Fruit fly (Drosophila melanogaster) whole organism, pupa: ENCODE results near the gene CG9192.

Experiments
- CG10348 ChIP-seq: fragments of 200-800 bp; sonication (Bioruptor generic); IDR thresholded peaks from 2 replicates; pipeline ENCODE4 v1.3.6; 2022; ENCODE audit warnings: missing biosample characterization, missing genetic modification characterization
- CG12605 ChIP-seq: fragments of 200-800 bp; sonication (Bioruptor generic); IDR thresholded peaks from 2 replicates; pipeline ENCODE4 v1.3.6; 2022; ENCODE audit warnings: missing biosample characterization, missing genetic modification characterization
- CG13204 ChIP-seq: fragments of 200-800 bp; sonication (Bioruptor generic); optimal IDR thresholded peaks from 2 replicates; lab custom pipeline; 2018; ENCODE audit warnings: missing biosample characterization, mild to moderate bottlenecking, missing genetic modification characterization, moderate library complexity
- CG14655 ChIP-seq: fragments of 200-800 bp; sonication (Bioruptor generic); optimal IDR thresholded peaks from 3 replicates; lab custom pipeline; 2017; ENCODE audit warnings: mild to moderate bottlenecking, missing biosample characterization, missing genetic modification reagents, missing genetic modification characterization
- CG15710 ChIP-seq: fragments of 200-800 bp; sonication (Bioruptor generic); optimal IDR thresholded peaks from 2 replicates; lab custom pipeline; 2018; ENCODE audit warnings: missing biosample characterization, mild to moderate bottlenecking, missing genetic modification characterization, moderate library complexity
- CG17806 ChIP-seq: fragments of 200-800 bp; sonication (Bioruptor generic); optimal IDR thresholded peaks from 2 replicates; lab custom pipeline; 2018; ENCODE audit warnings: missing biosample characterization, mild to moderate bottlenecking, missing genetic modification characterization, moderate library complexity
- CG32121 ChIP-seq: fragments of 200-800 bp; sonication (Bioruptor generic); IDR thresholded peaks from 2 replicates; pipeline ENCODE4 v1.3.6; 2022; ENCODE audit warnings: missing biosample characterization, missing genetic modification characterization
- CG34367 ChIP-seq: fragments of 200-800 bp; sonication (Bioruptor generic); optimal IDR thresholded peaks from 2 replicates; lab custom pipeline; 2018; ENCODE audit warnings: missing biosample characterization, mild to moderate bottlenecking, missing genetic modification characterization
- CG4496 ChIP-seq: fragments of 200-800 bp; sonication (Bioruptor generic); IDR thresholded peaks from 3 replicates; pipeline ENCODE4 v1.3.6; 2022; ENCODE audit warnings: missing biosample characterization, missing genetic modification characterization
- CG8159 ChIP-seq: fragments of 200-800 bp; sonication (Bioruptor generic); optimal IDR thresholded peaks from 3 replicates; lab custom pipeline; 2018; ENCODE audit warnings: missing biosample characterization, mild to moderate bottlenecking, missing genetic modification characterization, moderate library complexity
- CG8301 ChIP-seq: fragments of 200-800 bp; sonication (Bioruptor generic); optimal IDR thresholded peaks from 2 replicates; lab custom pipeline; 2018; ENCODE audit warnings: missing biosample characterization, mild to moderate bottlenecking, missing genetic modification characterization
- CG9948 ChIP-seq: fragments of 200-800 bp; sonication (Bioruptor generic); optimal IDR thresholded peaks from 2 replicates; lab custom pipeline; 2018; ENCODE audit warnings: missing biosample characterization, mild to moderate bottlenecking, missing genetic modification characterization, moderate library complexity
- D1 ChIP-seq: fragments of 200-800 bp; sonication (Bioruptor generic); optimal IDR thresholded peaks from 2 replicates; lab custom pipeline; 2018; ENCODE audit warnings: missing biosample characterization, mild to moderate bottlenecking, missing genetic modification characterization, moderate library complexity
- EcR ChIP-seq: fragments of 200-800 bp; sonication (Bioruptor generic); optimal IDR thresholded peaks from 3 replicates; lab custom pipeline; 2019; ENCODE audit warnings: missing biosample characterization, missing genetic modification characterization, mild to moderate bottlenecking, moderate library complexity, missing genetic modification reagents
- Ets98B ChIP-seq: fragments of 200-800 bp; sonication (Bioruptor generic); IDR thresholded peaks from 2 replicates; pipeline ENCODE4 v1.3.6; 2022; ENCODE audit warnings: missing biosample characterization, missing genetic modification characterization
- Pif1A ChIP-seq: fragments of 200-800 bp; sonication (Bioruptor generic); optimal IDR thresholded peaks from 3 replicates; lab custom pipeline; 2016; ENCODE audit warnings: missing biosample characterization, missing genetic modification characterization
- Pif1B ChIP-seq: fragments of 200-800 bp; sonication (Bioruptor generic); optimal IDR thresholded peaks from 3 replicates; lab custom pipeline; 2016; ENCODE audit warnings: missing biosample characterization, missing genetic modification characterization
- Snoo ChIP-seq: fragments of 200-800 bp; sonication (Bioruptor generic); optimal IDR thresholded peaks from 3 replicates; lab custom pipeline; 2017; ENCODE audit warnings: missing biosample characterization, mild to moderate bottlenecking, missing genetic modification characterization, inconsistent platforms
- fd96Ca ChIP-seq: fragments of 200-800 bp; sonication (Bioruptor generic); IDR thresholded peaks from 3 replicates; pipeline ENCODE4 v1.3.6; 2022; ENCODE audit warnings: missing biosample characterization, missing genetic modification characterization
- gl ChIP-seq: fragments of 200-800 bp; sonication (Bioruptor generic); optimal IDR thresholded peaks from 2 replicates; lab custom pipeline; 2018; ENCODE audit warnings: missing biosample characterization, mild to moderate bottlenecking, missing genetic modification characterization
- rn ChIP-seq: fragments of 200-800 bp; sonication (Bioruptor generic); IDR thresholded peaks from 2 replicates; pipeline ENCODE4 v1.3.6; 2022; ENCODE audit warnings: missing biosample characterization, missing genetic modification characterization

CG9192 gene

DNA sequence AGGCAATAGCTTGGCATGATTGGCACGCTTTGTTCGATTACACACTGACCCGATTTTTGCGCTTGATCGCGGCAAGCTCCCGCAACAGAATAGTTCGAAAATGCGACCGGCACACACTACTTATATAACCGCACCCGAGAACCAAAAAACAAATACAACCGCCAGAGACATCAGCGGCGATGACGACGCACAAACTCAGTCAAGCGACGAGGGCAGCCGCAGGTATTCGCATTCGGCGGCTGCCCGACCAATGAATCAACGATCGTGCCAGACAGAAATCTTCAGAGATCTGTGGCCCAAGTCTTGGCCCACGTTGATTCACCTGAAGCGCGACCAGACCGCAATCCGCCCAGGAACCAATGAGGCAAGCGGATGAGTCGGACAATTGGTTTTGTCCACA, at the start of gene CG9192:
Gene CG9192, minus strand, starts transcription at position 101 of the 400 bp plus-strand sequence.
- TF ChIP-seq CG14655 (GFP tag; lab: Kevin White, UChicago) (no peak), CG8301 (tag; lab: Kevin White, UChicago) (no peak), CG15710 (no peak), fd96Ca (GFP tag; lab: Robert Waterston, UW) (no peak), Snoo (tag; lab: Kevin White, UChicago) (no peak), CG9948 (tag; lab: Kevin White, UChicago) (no peak), CG4496 (no peak), CG34367 (tag; lab: Kevin White, UChicago) (no peak), CG12605 (GFP tag; lab: Robert Waterston, UW) (no peak), Ets98B (GFP tag; lab: Robert Waterston, UW) (no peak), CG17806 (tag; lab: Kevin White, UChicago) (no peak), CG13204 (no peak), rn (GFP tag; lab: Robert Waterston, UW) (no peak)

DNA sequence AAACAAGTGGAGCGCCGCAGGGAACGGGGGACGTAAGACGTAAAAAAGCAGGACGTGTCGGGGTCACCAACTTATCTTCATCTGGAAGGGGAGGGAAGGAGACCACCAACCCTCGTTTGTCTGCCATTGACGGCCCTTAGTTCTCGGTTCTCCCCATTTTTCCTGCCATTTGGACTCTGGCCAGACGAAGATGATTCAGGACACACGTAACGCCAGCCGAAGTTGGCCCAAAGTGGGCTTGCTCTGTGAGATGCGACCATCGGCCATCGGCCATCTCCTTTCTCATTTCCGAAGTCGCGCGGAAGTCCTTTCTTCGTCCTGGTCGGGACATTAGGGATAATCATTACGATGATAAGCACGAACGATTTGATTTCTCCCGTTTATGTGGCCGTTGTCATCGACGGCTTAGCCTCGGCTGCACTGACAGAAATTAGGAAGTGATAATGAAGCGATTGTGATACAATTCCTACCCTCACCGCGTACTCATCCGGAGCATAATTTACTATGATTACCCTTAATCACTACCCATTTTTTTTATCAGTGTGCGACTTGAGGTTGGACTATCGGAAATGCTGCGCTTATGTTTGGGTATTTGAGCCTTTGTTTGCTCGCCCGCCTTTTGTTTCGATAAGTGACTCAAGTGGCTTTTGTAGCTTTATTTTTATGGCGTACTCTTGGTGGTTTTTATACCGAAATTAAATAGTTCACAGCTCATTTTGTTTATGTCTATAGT, 42.9 kb upstream of the CG9192 start:
- TF ChIP-seq CG12605 (GFP tag; lab: Robert Waterston, UW) (no peak), CG8301 (tag; lab: Kevin White, UChicago) (no peak), CG10348 (GFP tag; lab: Robert Waterston, UW) (no peak), Ets98B (GFP tag; lab: Robert Waterston, UW) (no peak), CG9948 (tag; lab: Kevin White, UChicago) (no peak), gl (tag; lab: Kevin White, UChicago) (no peak), CG17806 (tag; lab: Kevin White, UChicago) (no peak), Pif1B (GFP tag; lab: Kevin White, UChicago) (no peak), Pif1A (GFP tag; lab: Kevin White, UChicago) (no peak), EcR (GFP tag; lab: Kevin White, UChicago) (no peak), Snoo (tag; lab: Kevin White, UChicago) (no peak), CG13204 (no peak), CG14655 (GFP tag; lab: Kevin White, UChicago) (no peak), CG32121 (no peak)
- TF ChIP-seq, all 21 proteins: peak for 0

DNA sequence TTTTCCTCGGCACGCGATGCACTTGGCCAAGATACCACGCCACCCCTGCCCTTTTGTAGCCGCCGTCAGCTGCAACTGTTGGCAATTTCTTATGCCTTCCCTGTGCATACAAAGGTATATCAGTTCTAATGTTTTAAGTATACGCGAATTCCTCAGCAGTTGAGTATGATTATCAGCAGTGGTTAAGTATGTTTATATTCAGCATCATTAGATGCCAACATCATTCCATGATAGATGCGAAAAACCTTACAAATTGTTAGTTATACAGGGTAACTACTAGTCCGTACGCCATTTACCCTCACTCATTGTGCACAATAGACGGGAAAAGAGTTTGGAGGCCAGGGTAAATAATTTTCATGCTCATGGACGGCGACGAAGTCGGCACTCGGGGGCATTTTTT, 41.6 kb upstream of the CG9192 start:
- TF ChIP-seq Pif1B (GFP tag; lab: Kevin White, UChicago) (no peak), CG15710 (peak; percentile 48), CG4496 (peak; percentile 40; the same call in 1 of the 3 replicates), CG10348 (GFP tag; lab: Robert Waterston, UW) (no peak), CG14655 (GFP tag; lab: Kevin White, UChicago) (peak; percentile 3), D1 (tag; lab: Kevin White, UChicago) (no peak), rn (GFP tag; lab: Robert Waterston, UW) (0 out of 2 replicates have a peak, but pooled peaks have one; percentile 29), CG12605 (GFP tag; lab: Robert Waterston, UW) (no peak), EcR (GFP tag; lab: Kevin White, UChicago) (no peak), CG34367 (tag; lab: Kevin White, UChicago) (peak; percentile 36), Ets98B (GFP tag; lab: Robert Waterston, UW) (peak; percentile 33; the same call in 1 of the 2 replicates), CG8159 (tag; lab: Kevin White, UChicago) (peak; percentile 7), CG13204 (no peak), Snoo (tag; lab: Kevin White, UChicago) (no peak), fd96Ca (GFP tag; lab: Robert Waterston, UW) (peak; percentile 42; the same call in 1 of the 3 replicates), CG17806 (tag; lab: Kevin White, UChicago) (no peak), CG32121 (no peak), gl (tag; lab: Kevin White, UChicago) (no peak), CG9948 (tag; lab: Kevin White, UChicago) (no peak)

DNA sequence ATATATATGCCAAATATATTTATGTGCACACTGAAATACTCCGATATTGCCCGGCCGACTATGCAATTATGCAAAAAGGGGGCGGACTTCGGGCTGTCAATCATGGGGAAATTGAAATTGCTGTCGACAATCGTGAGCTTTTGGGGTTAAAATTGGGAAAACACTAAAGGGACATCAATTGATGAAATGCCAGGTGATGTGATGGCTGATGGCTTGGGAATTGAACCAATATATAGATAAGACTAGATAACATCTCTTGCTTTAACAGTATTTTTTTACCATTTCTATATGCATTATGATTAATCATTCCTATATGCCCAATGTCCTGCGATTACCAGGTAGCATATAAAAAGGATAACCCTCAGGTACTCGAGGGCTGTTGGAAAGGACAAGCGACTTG, 39.8 kb upstream of the CG9192 start:
- TF ChIP-seq CG14655 (GFP tag; lab: Kevin White, UChicago) (peak; percentile 6), CG8159 (tag; lab: Kevin White, UChicago) (peak; percentile 4), CG34367 (tag; lab: Kevin White, UChicago) (no peak), Pif1B (GFP tag; lab: Kevin White, UChicago) (no peak)

DNA sequence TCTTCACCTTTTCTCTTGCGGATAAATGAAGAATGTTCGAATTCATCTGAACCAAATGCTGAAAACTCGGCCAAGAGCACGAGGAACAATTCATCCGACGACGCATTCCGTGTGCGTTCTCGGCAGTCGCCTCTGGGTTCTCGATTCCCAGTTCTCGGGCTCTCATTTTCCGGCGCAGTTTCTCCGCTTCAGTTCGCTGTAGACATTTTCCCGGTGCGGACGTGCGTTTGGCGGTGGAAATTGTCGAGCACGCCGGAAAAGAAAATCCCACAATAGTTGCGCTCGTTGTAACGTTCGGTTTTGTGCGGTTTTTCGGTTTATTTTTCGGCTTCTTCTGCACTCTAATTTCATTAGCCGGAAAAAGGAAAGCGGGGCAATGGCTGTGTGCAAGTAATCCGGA, 37.6 kb upstream of the CG9192 start, which contains the start of gene CG32333:
Gene CG32333, plus strand, starts transcription at position 190 of the 400 bp plus-strand sequence.
- no peak for TF ChIP-seq CG8159 (tag; lab: Kevin White, UChicago)

DNA sequence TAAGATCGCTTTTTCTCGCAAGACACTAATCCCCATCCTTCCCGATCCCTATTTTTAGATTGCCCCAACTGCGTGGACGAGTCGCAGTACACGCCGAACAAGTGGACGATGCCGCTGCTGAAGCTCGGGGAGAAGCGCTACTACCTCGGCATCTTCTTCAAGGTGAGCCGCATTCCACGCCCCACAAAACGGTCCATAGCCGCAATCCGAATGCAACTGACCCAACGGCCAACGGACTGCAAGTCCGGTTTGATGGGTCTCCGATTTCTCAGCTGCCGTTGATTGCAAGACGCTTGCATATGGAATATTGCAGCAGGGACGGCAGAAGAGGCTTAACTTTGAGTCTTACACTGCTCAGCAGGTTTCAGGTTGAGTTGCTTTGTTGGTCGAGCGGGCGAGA, 30.9 kb upstream of the CG9192 start:
- TF ChIP-seq Pif1A (GFP tag; lab: Kevin White, UChicago): no peak
- TF ChIP-seq CG13204: peak; percentile 29
- peak; percentile 92 for TF ChIP-seq EcR (GFP tag; lab: Kevin White, UChicago)
